Worm (Caenorhabditis elegans): ENCODE data around the gene F53F8.6.

- TF ChIP-seq aly-1 (tag; optimal IDR thresholded peaks at IDR 0.05) (no peak), hmg-4 (GFP tag; optimal IDR thresholded peaks at IDR 0.05) (no peak), ama-1 (optimal IDR thresholded peaks at IDR 0.05) (no peak), flt-1 (GFP tag; IDR thresholded peaks at IDR 0.05) (no peak), F13C5.2 (tag; optimal IDR thresholded peaks at IDR 0.05) (no peak), sea-1 (GFP tag; conservative IDR thresholded peaks at IDR 0.05) (no peak), ceh-36 (tag; optimal IDR thresholded peaks at IDR 0.05) (no peak), B0310.2 (tag; optimal IDR thresholded peaks at IDR 0.05) (no peak), hnd-1 (tag; optimal IDR thresholded peaks at IDR 0.05) (no peak)
Observed at ce11 chrV:20666905-20667304, 37.1 kb upstream of the F53F8.6 start, which contains the start of gene mlt-11.

Measured in whole organism, early embryonic.